Fruit fly (Drosophila melanogaster) whole organism: Measurements from ENCODE around the gene Hsp70Ba.

ENCODE experiments used
- CG8478 ChIP-seq: fragments of >200 bp; optimal IDR thresholded peaks from 2 replicates; lab custom pipeline; 2018; ENCODE audit warnings: inconsistent platforms
- Dll ChIP-seq: fragments of >200 bp; optimal IDR thresholded peaks from 2 replicates; lab custom pipeline; 2017
- EcR ChIP-seq, 2 experiments: fragments of >200 bp; optimal IDR thresholded peaks; 2 replicates each; lab custom pipeline; 2017; ENCODE audit warnings: missing biosample characterization in 2 of 2, missing genetic modification characterization in 2 of 2, missing genetic modification reagents in 2 of 2
- pan ChIP-seq: fragments of >200 bp; optimal IDR thresholded peaks from 2 replicates; lab custom pipeline; 2017
- psq ChIP-seq: fragments of >200 bp; optimal IDR thresholded peaks from 2 replicates; lab custom pipeline; 2017
- usp ChIP-seq: fragments of >200 bp; optimal IDR thresholded peaks from 2 replicates; lab custom pipeline; 2017; ENCODE audit warnings: missing biosample characterization, missing genetic modification characterization, mixed read lengths

Hsp70Ba gene

dm6 chr3R:12450713-12451259 is 16.8 kb downstream of the Hsp70Ba start:
- no peak for TF ChIP-seq psq (lab: Kevin White, UChicago)
- TF ChIP-seq EcR (GFP tag; optimal IDR thresholded peaks at IDR 0.05; lab: Kevin White, UChicago), result no peak
- no peak for TF ChIP-seq pan (lab: Kevin White, UChicago)
- no peak for TF ChIP-seq Dll (lab: Kevin White, UChicago)
- no peak for TF ChIP-seq usp (GFP tag; lab: Kevin White, UChicago)
- TF ChIP-seq CG8478 (lab: Kevin White, UChicago), result no peak

- TF ChIP-seq pan (lab: Kevin White, UChicago) (no peak), Dll (lab: Kevin White, UChicago) (no peak), psq (lab: Kevin White, UChicago) (no peak), usp (GFP tag; lab: Kevin White, UChicago) (no peak), CG8478 (lab: Kevin White, UChicago) (no peak), EcR (GFP tag; optimal IDR thresholded peaks at IDR 0.05; lab: Kevin White, UChicago) (no peak)
Observed at dm6 chr3R:12449617-12450242, 17.8 kb downstream of the Hsp70Ba start.

dm6 chr3R:12448889-12449314 is 18.7 kb downstream of the Hsp70Ba start, which contains the start of gene CG18549:
CG18549 (plus strand) TSS chr3R:12449296.
- TF ChIP-seq psq (lab: Kevin White, UChicago), result no peak
- no peak for TF ChIP-seq CG8478 (lab: Kevin White, UChicago)
- no peak for TF ChIP-seq Dll (lab: Kevin White, UChicago)
- TF ChIP-seq EcR (GFP tag; optimal IDR thresholded peaks at IDR 0.05; lab: Kevin White, UChicago), result no peak
- TF ChIP-seq usp (GFP tag; lab: Kevin White, UChicago), result no peak
- no peak for TF ChIP-seq pan (lab: Kevin White, UChicago)

dm6 chr3R:12448344-12448743 is 19.2 kb downstream of the Hsp70Ba start:
- TF ChIP-seq CG8478 (lab: Kevin White, UChicago) (no peak), Dll (lab: Kevin White, UChicago) (no peak), psq (lab: Kevin White, UChicago) (no peak), usp (GFP tag; lab: Kevin White, UChicago) (no peak), EcR (GFP tag; optimal IDR thresholded peaks at IDR 0.05; lab: Kevin White, UChicago) (no peak), pan (lab: Kevin White, UChicago) (no peak)

- no peak for TF ChIP-seq usp (GFP tag; lab: Kevin White, UChicago)
- no peak for TF ChIP-seq Dll (lab: Kevin White, UChicago)
- TF ChIP-seq pan (lab: Kevin White, UChicago), result no peak
- no peak for TF ChIP-seq EcR (GFP tag; optimal IDR thresholded peaks at IDR 0.05; lab: Kevin White, UChicago)
Observed at dm6 chr3R:12447353-12447752, 20.2 kb downstream of the Hsp70Ba start, which contains the start of gene vrs. vrs (plus strand) TSS chr3R:12447653.

dm6 chr3R:12445468-12445867 is 22.1 kb downstream of the Hsp70Ba start:
- TF ChIP-seq pan (lab: Kevin White, UChicago), result no peak
- TF ChIP-seq Dll (lab: Kevin White, UChicago), result no peak
- no peak for TF ChIP-seq psq (lab: Kevin White, UChicago)

- TF ChIP-seq pan (lab: Kevin White, UChicago) (no peak), EcR (GFP tag; optimal IDR thresholded peaks at IDR 0.05; lab: Kevin White, UChicago) (no peak), usp (GFP tag; lab: Kevin White, UChicago) (no peak), Dll (lab: Kevin White, UChicago) (no peak), CG8478 (lab: Kevin White, UChicago) (no peak), psq (lab: Kevin White, UChicago) (no peak)
Observed at dm6 chr3R:12443769-12444168, 23.8 kb downstream of the Hsp70Ba start.

- TF ChIP-seq psq (lab: Kevin White, UChicago), result no peak
- no peak for TF ChIP-seq Dll (lab: Kevin White, UChicago)
- peak; percentile 7 for TF ChIP-seq CG8478 (lab: Kevin White, UChicago)
- TF ChIP-seq usp (GFP tag; lab: Kevin White, UChicago), result no peak
- TF ChIP-seq pan (lab: Kevin White, UChicago), result no peak
- TF ChIP-seq EcR (GFP tag; optimal IDR thresholded peaks at IDR 0.05; lab: Kevin White, UChicago), result no peak
Observed at dm6 chr3R:12442601-12443533, 24.7 kb downstream of the Hsp70Ba start.

- TF ChIP-seq Dll (lab: Kevin White, UChicago) (no peak), pan (lab: Kevin White, UChicago) (no peak), usp (GFP tag; lab: Kevin White, UChicago) (no peak)
Observed at dm6 chr3R:12441008-12441606, 26.5 kb downstream of the Hsp70Ba start.

- no peak for TF ChIP-seq EcR (GFP tag; optimal IDR thresholded peaks at IDR 0.05; lab: Kevin White, UChicago)
- no peak for TF ChIP-seq pan (lab: Kevin White, UChicago)
- no peak for TF ChIP-seq usp (GFP tag; lab: Kevin White, UChicago)
- no peak for TF ChIP-seq psq (lab: Kevin White, UChicago)
- no peak for TF ChIP-seq CG8478 (lab: Kevin White, UChicago)
- no peak for TF ChIP-seq Dll (lab: Kevin White, UChicago)
Observed at dm6 chr3R:12439401-12440143, 28.0 kb downstream of the Hsp70Ba start, which contains the start of gene Desat1. Desat1 (plus strand) TSS chr3R:12439600.
